In genomic region chr2L:14001078-14001477, dm6 we compare ENCODE assay signal across 4 fruit fly cellular contexts.
TF ChIP-seq lines count a peak whose summit lies in the region.

TSS of gene rk (minus strand) at chr2L:14001248.

- no peak for TF ChIP-seq CTCF in whole organism, embryonic (GFP tag; optimal IDR thresholded peaks at IDR 0.05; lab: Kevin White, UChicago)

TF ChIP-seq in whole organism, embryonic, 481 proteins besides CTCF, POLR2A, EP300 and RAD21:
- TF ChIP-seq NK7.1 (GFP tag; optimal IDR thresholded peaks at IDR 0.05; lab: Kevin White, UChicago) (no peak), CG9215 (GFP tag; IDR thresholded peaks at IDR 0.05; lab: Robert Waterston, UW) (peak; percentile 10; the same call in 1 of the 2 replicates), CkIIα-i1 (GFP tag; IDR thresholded peaks at IDR 0.05; lab: Robert Waterston, UW) (no peak), CG11504 (tag; optimal IDR thresholded peaks at IDR 0.05; lab: Kevin White, UChicago) (peak; percentile 95)

TF ChIP-seq in whole organism, prepupa, 60 proteins besides CTCF, POLR2A, EP300 and RAD21:
- TF ChIP-seq Hr38 (GFP tag; optimal IDR thresholded peaks at IDR 0.05; lab: Kevin White, UChicago) (no peak), CG9139 (GFP tag; optimal IDR thresholded peaks at IDR 0.05; lab: Kevin White, UChicago) (no peak), dac (GFP tag; optimal IDR thresholded peaks at IDR 0.05; lab: Kevin White, UChicago) (no peak), Sox14 (GFP tag; optimal IDR thresholded peaks at IDR 0.05; lab: Kevin White, UChicago) (no peak), svp (GFP tag; lab: Kevin White, UChicago) (peak; percentile 22), Eip78C (GFP tag; lab: Kevin White, UChicago) (peak; percentile 56), Eip75B (GFP tag; optimal IDR thresholded peaks at IDR 0.05; lab: Kevin White, UChicago) (no peak), Lpt (GFP tag; optimal IDR thresholded peaks at IDR 0.05; lab: Kevin White, UChicago) (no peak), dsx (GFP tag; optimal IDR thresholded peaks at IDR 0.05; lab: Kevin White, UChicago; ENCODE audit: poor library complexity, severe bottlenecking) (peak; percentile 7), acj6 (GFP tag; optimal IDR thresholded peaks at IDR 0.05; lab: Kevin White, UChicago) (no peak), CG3919 (GFP tag; optimal IDR thresholded peaks at IDR 0.05; lab: Kevin White, UChicago) (peak; percentile 38), Met (GFP tag; optimal IDR thresholded peaks at IDR 0.05; lab: Kevin White, UChicago) (peak; percentile 18), CG6163 (GFP tag; IDR thresholded peaks at IDR 0.05; lab: Robert Waterston, UW) (0 out of 3 replicates have a peak, but pooled peaks have one; percentile 33)

TF ChIP-seq in whole organism, pupa, 21 proteins besides CTCF, POLR2A, EP300 and RAD21:
- TF ChIP-seq rn (GFP tag; IDR thresholded peaks at IDR 0.05; lab: Robert Waterston, UW) (no peak), CG4496 (GFP tag; IDR thresholded peaks at IDR 0.05; lab: Robert Waterston, UW) (0 out of 3 replicates have a peak, but pooled peaks have one; percentile 25)
TF ChIP-seq in whole organism, pupa: peak in this region for 1.

TF ChIP-seq in whole organism, wandering third instar larva, 38 proteins besides CTCF, POLR2A, EP300 and RAD21:
- no peak for TF ChIP-seq Hnf4 (GFP tag; optimal IDR thresholded peaks at IDR 0.05; lab: Kevin White, UChicago)
- TF ChIP-seq Jra (GFP tag; optimal IDR thresholded peaks at IDR 0.05; lab: Kevin White, UChicago): no peak
- TF ChIP-seq sage (GFP tag; optimal IDR thresholded peaks at IDR 0.05; lab: Kevin White, UChicago): no peak
- no peak for TF ChIP-seq Myc (optimal IDR thresholded peaks at IDR 0.05; lab: Kevin White, UChicago)
- no peak for TF ChIP-seq h (GFP tag; optimal IDR thresholded peaks at IDR 0.05; lab: Kevin White, UChicago)
- TF ChIP-seq Dfd (GFP tag; optimal IDR thresholded peaks at IDR 0.05; lab: Kevin White, UChicago): peak; percentile 65
